Worm (Caenorhabditis elegans) whole organism, early embryonic: ENCODE data around the gene C01B10.9.
A peak's percentile ranks its signal among the peaks of the same experiment; 100 is the strongest.

Experiments used
- flt-1 ChIP-seq: fragments of 200-800 bp; sonication (Bioruptor generic); IDR thresholded peaks from 2 replicates; pipeline ENCODE4 v1.3.6; 2022; ENCODE audit warnings: missing genetic modification characterization, missing compliant biosample characterization
- hmg-4 ChIP-seq: fragments of 200-800 bp; sonication (Bioruptor generic); optimal IDR thresholded peaks from 2 replicates; lab custom pipeline; 2018; ENCODE audit warnings: mild to moderate bottlenecking, missing genetic modification characterization, missing compliant biosample characterization
- tbx-11 ChIP-seq: fragments of 200-800 bp; sonication (Bioruptor generic); IDR thresholded peaks from 2 replicates; pipeline ENCODE4 v1.3.6; 2022; ENCODE audit warnings: missing genetic modification characterization, missing compliant biosample characterization
- tbx-37 ChIP-seq: fragments of 200-800 bp; sonication (Bioruptor generic); conservative IDR thresholded peaks from 2 replicates; pipeline ENCODE4 v1.3.6; 2022; ENCODE audit warnings: missing genetic modification reagents, missing genetic modification characterization, missing compliant biosample characterization

ce11 chrIV:6631704-6632272 lies at the start of gene C01B10.9, which contains the start of gene cest-5.1:
- peak; percentile 71 for TF ChIP-seq tbx-37 (GFP tag; lab: Robert Waterston, UW)
- TF ChIP-seq tbx-11 (GFP tag; lab: Robert Waterston, UW): no peak
- TF ChIP-seq hmg-4 (GFP tag; lab: Kevin White, UChicago): no peak
- TF ChIP-seq flt-1: no peak
